Fruit fly (Drosophila melanogaster): Measurements from ENCODE around the gene Cht11.

Cht11 gene

DNA sequence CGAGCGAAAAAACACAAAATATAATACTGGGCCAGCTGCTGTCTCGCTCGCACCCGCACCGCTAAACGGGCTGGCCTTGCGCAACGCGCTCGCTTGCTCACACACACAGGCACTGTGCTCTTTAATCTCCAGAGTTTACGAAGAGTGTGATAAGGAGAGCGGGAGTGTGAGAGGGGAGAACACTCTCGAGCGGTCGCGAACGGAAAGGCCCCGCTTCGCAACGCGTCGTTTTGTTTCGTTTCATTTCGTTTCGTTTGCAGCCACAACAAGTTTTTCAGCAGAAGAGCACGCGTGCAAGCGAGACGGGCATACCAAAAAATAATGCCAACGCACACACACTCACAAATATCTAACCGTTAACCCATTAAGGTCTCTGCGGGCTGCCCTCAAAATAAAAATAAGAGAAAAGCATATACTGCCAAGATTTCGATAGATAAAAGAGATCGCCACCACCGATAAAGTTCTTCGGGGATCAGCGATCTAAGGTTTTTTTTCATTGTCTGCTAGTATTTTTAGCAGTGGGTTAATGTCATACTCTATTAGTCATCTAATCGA lies 12.3 kb upstream of the Cht11 start (continued):
- TF ChIP-seq sens-2 (GFP tag; IDR thresholded peaks at IDR 0.05) (0 out of 2 replicates have a peak, but pooled peaks have one; percentile 23), CG4854 (GFP tag; optimal IDR thresholded peaks at IDR 0.05) (no peak), bowl (GFP tag; IDR thresholded peaks at IDR 0.05) (0 out of 2 replicates have a peak, but pooled peaks have one; percentile 25), CG10209 (GFP tag; optimal IDR thresholded peaks at IDR 0.05) (peak; percentile 54), Hand (GFP tag; optimal IDR thresholded peaks at IDR 0.05) (no peak), CG15269 (tag; optimal IDR thresholded peaks at IDR 0.05) (peak; percentile 72), fu2 (GFP tag; optimal IDR thresholded peaks at IDR 0.05) (peak; percentile 58), Scr (GFP tag; IDR thresholded peaks at IDR 0.05; ENCODE audit: partially characterized antibody) (peak; percentile 45), CG17361 (GFP tag; IDR thresholded peaks at IDR 0.05) (peak; percentile 50; the same call in 1 of the 3 replicates), CG6813 (GFP tag; optimal IDR thresholded peaks at IDR 0.05) (no peak), jumu (GFP tag; optimal IDR thresholded peaks at IDR 0.05) (no peak), eve (GFP tag; optimal IDR thresholded peaks at IDR 0.05) (no peak), Sry-δ (GFP tag; optimal IDR thresholded peaks at IDR 0.05) (peak; percentile 9), gt (GFP tag; IDR thresholded peaks at IDR 0.05) (no peak), pita (GFP tag; optimal IDR thresholded peaks at IDR 0.05) (no peak), zfh2 (GFP tag; optimal IDR thresholded peaks at IDR 0.05) (peak; percentile 66), CG3407 (GFP tag; optimal IDR thresholded peaks at IDR 0.05) (no peak), zen (tag; optimal IDR thresholded peaks at IDR 0.05) (peak; percentile 77), CG14014 (GFP tag; IDR thresholded peaks at IDR 0.05) (peak; percentile 68), nerfin-2 (GFP tag; IDR thresholded peaks at IDR 0.05; ENCODE audit: partially characterized antibody) (no peak), HLHmδ (GFP tag; optimal IDR thresholded peaks at IDR 0.05) (peak; percentile 53), CG11398 (GFP tag; optimal IDR thresholded peaks at IDR 0.05) (no peak), Ets97D (GFP tag; optimal IDR thresholded peaks at IDR 0.05) (no peak), ci (GFP tag; IDR thresholded peaks at IDR 0.05) (peak; percentile 74; the same call in 2 of the 3 replicates), seq (GFP tag; IDR thresholded peaks at IDR 0.05) (no peak; the same call in 1 of the 2 replicates), CG10321 (GFP tag; IDR thresholded peaks at IDR 0.05) (peak; percentile 86), wdn (GFP tag; IDR thresholded peaks at IDR 0.05) (peak; percentile 61; the same call in 1 of the 2 replicates), inv (GFP tag; IDR thresholded peaks at IDR 0.05; ENCODE audit: partially characterized antibody) (no peak), Fer1 (GFP tag; optimal IDR thresholded peaks at IDR 0.05) (peak; percentile 20), CG2875 (GFP tag; optimal IDR thresholded peaks at IDR 0.05) (no peak), Dad (GFP tag; optimal IDR thresholded peaks at IDR 0.05) (no peak), CG12744 (GFP tag; optimal IDR thresholded peaks at IDR 0.05) (peak; percentile 8), al (GFP tag; IDR thresholded peaks at IDR 0.05) (peak; percentile 66), Hr39 (optimal IDR thresholded peaks at IDR 0.05) (no peak), esg (GFP tag; conservative IDR thresholded peaks at IDR 0.05) (peak; percentile 67), CG2199 (GFP tag; IDR thresholded peaks at IDR 0.05) (peak; percentile 88), C15 (GFP tag; IDR thresholded peaks at IDR 0.05) (no peak), CG7987 (GFP tag; optimal IDR thresholded peaks at IDR 0.05) (peak; percentile 21), Jarid2 (GFP tag; optimal IDR thresholded peaks at IDR 0.05) (no peak), CG10147 (GFP tag; optimal IDR thresholded peaks at IDR 0.05) (peak; percentile 56), Oli (tag; optimal IDR thresholded peaks at IDR 0.05) (peak; percentile 23), Myb (GFP tag; optimal IDR thresholded peaks at IDR 0.05) (peak; percentile 51), da (GFP tag; optimal IDR thresholded peaks at IDR 0.05) (no peak), CG11695 (GFP tag; IDR thresholded peaks at IDR 0.05) (peak; percentile 63; the same call in 2 of the 3 replicates), CG11723 (GFP tag; optimal IDR thresholded peaks at IDR 0.05) (peak; percentile 17), CG17912 (GFP tag; optimal IDR thresholded peaks at IDR 0.05) (no peak), Deaf1 (tag; optimal IDR thresholded peaks at IDR 0.05) (peak; percentile 99), Doc2 (GFP tag; IDR thresholded peaks at IDR 0.05) (no peak), H2.0 (GFP tag; IDR thresholded peaks at IDR 0.05) (peak; percentile 48; the same call in 1 of the 2 replicates), croc (GFP tag; conservative IDR thresholded peaks at IDR 0.05) (no peak), CG2120 (GFP tag; optimal IDR thresholded peaks at IDR 0.05) (peak; percentile 90)
